Fruit fly (Drosophila melanogaster) whole organism, prepupa: Measurements from ENCODE around the gene TwdlP.
A peak's percentile ranks its signal among the peaks of the same experiment; 100 is the strongest.

Source experiments
- Blimp-1 ChIP-seq: fragments of 200-800 bp; sonication (Bioruptor generic); optimal IDR thresholded peaks from 3 replicates; lab custom pipeline; 2017; ENCODE audit warnings: missing biosample characterization, missing genetic modification characterization, mild to moderate bottlenecking, moderate library complexity, missing genetic modification reagents
- CG10669 ChIP-seq: fragments of 200-800 bp; sonication (Bioruptor generic); optimal IDR thresholded peaks from 3 replicates; lab custom pipeline; 2018; ENCODE audit warnings: missing biosample characterization, mild to moderate bottlenecking, missing genetic modification characterization, moderate library complexity
- CG11294 ChIP-seq: fragments of 200-800 bp; sonication (Bioruptor generic); IDR thresholded peaks from 2 replicates; pipeline ENCODE4 v1.3.6; 2022; ENCODE audit warnings: missing biosample characterization, missing genetic modification characterization
- CG15336 ChIP-seq: fragments of 200-800 bp; sonication (Bioruptor generic); IDR thresholded peaks from 2 replicates; pipeline ENCODE4 v1.3.6; 2022; ENCODE audit warnings: missing biosample characterization, missing genetic modification characterization
- CG1621 ChIP-seq: fragments of 200-800 bp; sonication (Bioruptor generic); optimal IDR thresholded peaks from 3 replicates; lab custom pipeline; 2018; ENCODE audit warnings: missing biosample characterization, mild to moderate bottlenecking, missing genetic modification characterization
- CG16779 ChIP-seq: fragments of 200-800 bp; sonication (Bioruptor generic); optimal IDR thresholded peaks from 3 replicates; lab custom pipeline; 2017; ENCODE audit warnings: missing biosample characterization, mild to moderate bottlenecking, missing genetic modification characterization
- CG31627 ChIP-seq: fragments of 200-800 bp; sonication (Bioruptor generic); optimal IDR thresholded peaks from 3 replicates; lab custom pipeline; 2016; ENCODE audit warnings: missing biosample characterization, missing genetic modification characterization
- CG4318 ChIP-seq: fragments of 200-800 bp; sonication (Bioruptor generic); optimal IDR thresholded peaks from 3 replicates; lab custom pipeline; 2017; ENCODE audit warnings: missing biosample characterization, mild to moderate bottlenecking, missing genetic modification characterization
- CG7368 ChIP-seq: fragments of 200-800 bp; sonication (Bioruptor generic); optimal IDR thresholded peaks from 3 replicates; lab custom pipeline; 2016; ENCODE audit warnings: missing biosample characterization, missing genetic modification characterization
- CG8119 ChIP-seq: fragments of 200-800 bp; sonication (Bioruptor generic); IDR thresholded peaks from 3 replicates; pipeline ENCODE4 v1.3.6; 2022; ENCODE audit warnings: missing biosample characterization, missing genetic modification characterization
- CG8319 ChIP-seq: fragments of 200-800 bp; sonication (Bioruptor generic); optimal IDR thresholded peaks from 3 replicates; lab custom pipeline; 2016; ENCODE audit warnings: missing biosample characterization, missing genetic modification characterization
- CG9139 ChIP-seq: fragments of 200-800 bp; sonication (Bioruptor generic); optimal IDR thresholded peaks from 3 replicates; lab custom pipeline; 2017; ENCODE audit warnings: missing biosample characterization, mild to moderate bottlenecking, missing genetic modification characterization
- Eip75B ChIP-seq: fragments of 200-800 bp; sonication (Bioruptor generic); optimal IDR thresholded peaks from 3 replicates; lab custom pipeline; 2016; ENCODE audit warnings: missing biosample characterization, missing genetic modification characterization
- Eip93F ChIP-seq: fragments of 200-800 bp; sonication (Bioruptor generic); optimal IDR thresholded peaks from 2 replicates; lab custom pipeline; 2016; ENCODE audit warnings: missing biosample characterization, mild to moderate bottlenecking, missing genetic modification characterization
- Hr38 ChIP-seq: sonication (Bioruptor generic); optimal IDR thresholded peaks from 2 replicates; lab custom pipeline; 2016; ENCODE audit warnings: missing biosample characterization, missing genetic modification characterization
- Hr39 ChIP-seq: fragments of 200-800 bp; sonication (Bioruptor generic); optimal IDR thresholded peaks from 2 replicates; lab custom pipeline; 2016; ENCODE audit warnings: missing biosample characterization, missing genetic modification characterization
- Hr4 ChIP-seq: fragments of 200-800 bp; sonication (Bioruptor generic); optimal IDR thresholded peaks from 3 replicates; lab custom pipeline; 2016; ENCODE audit warnings: missing biosample characterization, missing genetic modification characterization
- Met ChIP-seq: fragments of 200-800 bp; sonication (Bioruptor generic); optimal IDR thresholded peaks from 3 replicates; lab custom pipeline; 2016; ENCODE audit warnings: missing biosample characterization, missing genetic modification characterization
- Smox ChIP-seq: fragments of 200-800 bp; sonication (Bioruptor generic); optimal IDR thresholded peaks from 3 replicates; lab custom pipeline; 2016; ENCODE audit warnings: missing biosample characterization, missing genetic modification characterization
- Sox14 ChIP-seq: fragments of 200-800 bp; sonication (Bioruptor generic); optimal IDR thresholded peaks from 3 replicates; lab custom pipeline; 2016; ENCODE audit warnings: missing biosample characterization, missing genetic modification characterization
- Sox15 ChIP-seq: fragments of 200-800 bp; sonication (Bioruptor generic); optimal IDR thresholded peaks from 3 replicates; lab custom pipeline; 2016; ENCODE audit warnings: missing biosample characterization, missing genetic modification characterization
- acj6 ChIP-seq: fragments of 200-800 bp; sonication (Bioruptor generic); optimal IDR thresholded peaks from 3 replicates; lab custom pipeline; 2016; ENCODE audit warnings: missing biosample characterization, missing genetic modification characterization
- eg ChIP-seq: fragments of 200-800 bp; sonication (Bioruptor generic); IDR thresholded peaks from 3 replicates; pipeline ENCODE4 v1.3.6; 2022; ENCODE audit warnings: missing biosample characterization, missing genetic modification characterization
- fd85E ChIP-seq: fragments of 200-800 bp; sonication (Bioruptor generic); optimal IDR thresholded peaks from 3 replicates; lab custom pipeline; 2016; ENCODE audit warnings: missing biosample characterization, missing genetic modification characterization
- salr ChIP-seq, 2 experiments: fragments of 200-800 bp; sonication (Bioruptor generic); optimal IDR thresholded peaks; 3 replicates each; lab custom pipeline; 2016 to 2018; ENCODE audit warnings: missing biosample characterization in 2 of 2, missing genetic modification characterization in 2 of 2, mild to moderate bottlenecking in 1 of 2
- svp ChIP-seq: fragments of 200-800 bp; sonication (Bioruptor generic); peaks from one replicate; lab custom pipeline; 2016; ENCODE audit warnings: missing biosample characterization, missing genetic modification characterization
- vri ChIP-seq: fragments of 200-800 bp; sonication (Bioruptor generic); optimal IDR thresholded peaks from 3 replicates; lab custom pipeline; 2016; ENCODE audit warnings: missing biosample characterization, mild to moderate bottlenecking, missing genetic modification characterization

The TwdlP gene

dm6 chr3R:26593847-26594542 is 27.2 kb downstream of the TwdlP start:
- TF ChIP-seq salr (GFP tag; optimal IDR thresholded peaks at IDR 0.05; lab: Kevin White, UChicago) = no peak
- TF ChIP-seq acj6 (GFP tag; lab: Kevin White, UChicago) = no peak
- TF ChIP-seq Blimp-1 = no peak
- no peak for TF ChIP-seq CG31627 (GFP tag; lab: Kevin White, UChicago)
- no peak for TF ChIP-seq Hr4 (GFP tag; lab: Kevin White, UChicago)
- TF ChIP-seq CG15336 (GFP tag; lab: Robert Waterston, UW) = no peak
- TF ChIP-seq Sox15 = no peak
- TF ChIP-seq svp (GFP tag; lab: Kevin White, UChicago) = no peak
- no peak for TF ChIP-seq CG8119 (GFP tag; lab: Robert Waterston, UW)
- TF ChIP-seq CG11294 (GFP tag; lab: Robert Waterston, UW) = no peak
- TF ChIP-seq CG9139 = no peak
- TF ChIP-seq Hr38 = no peak
- no peak for TF ChIP-seq CG7368 (GFP tag; lab: Kevin White, UChicago)
- TF ChIP-seq CG1621 = no peak
- TF ChIP-seq CG8319 = no peak
- no peak for TF ChIP-seq fd85E (GFP tag; lab: Kevin White, UChicago)
- TF ChIP-seq Met (GFP tag; lab: Kevin White, UChicago) = no peak
- no peak for TF ChIP-seq Eip75B (GFP tag; lab: Kevin White, UChicago)
- no peak for TF ChIP-seq CG4318

- TF ChIP-seq Sox15 (no peak), Blimp-1 (peak; percentile 4), Hr39 (peak; percentile 27), CG10669 (no peak), Eip93F (GFP tag; lab: Kevin White, UChicago) (peak; percentile 56), vri (peak; percentile 83), CG16779 (tag; lab: Kevin White, UChicago) (no peak), svp (GFP tag; lab: Kevin White, UChicago) (peak; percentile 36), Hr4 (GFP tag; lab: Kevin White, UChicago) (no peak), Eip75B (GFP tag; lab: Kevin White, UChicago) (peak; percentile 60), Met (GFP tag; lab: Kevin White, UChicago) (peak; percentile 49), Smox (peak; percentile 44), eg (GFP tag; lab: Robert Waterston, UW) (no peak), Sox14 (peak; percentile 68)
Measured at dm6 chr3R:26588158-26588584, 33.0 kb downstream of the TwdlP start.
